Fruit fly (Drosophila melanogaster) whole organism, embryonic: ENCODE measurements around the gene Mnn1.

ENCODE experiments used
- Abd-B ChIP-seq: fragments of 200-800 bp; sonication (Bioruptor generic); optimal IDR thresholded peaks from 2 replicates; lab custom pipeline; 2018; ENCODE audit warnings: missing biosample characterization, mild to moderate bottlenecking, missing genetic modification characterization, moderate library complexity
- B-H1 ChIP-seq: fragments of 200-800 bp; sonication (Bioruptor generic); IDR thresholded peaks from 3 replicates; pipeline ENCODE4 v1.3.6; 2022; ENCODE audit warnings: missing biosample characterization, missing genetic modification characterization
- CG10209 ChIP-seq: fragments of 200-800 bp; sonication (Bioruptor generic); optimal IDR thresholded peaks from 3 replicates; lab custom pipeline; 2017; ENCODE audit warnings: missing biosample characterization, mild to moderate bottlenecking, missing genetic modification characterization, missing genetic modification reagents
- CG12391 ChIP-seq: fragments of 200-800 bp; sonication (Bioruptor generic); optimal IDR thresholded peaks from 3 replicates; lab custom pipeline; 2018; ENCODE audit warnings: missing biosample characterization, mild to moderate bottlenecking, missing genetic modification characterization, moderate library complexity
- CG15601 ChIP-seq: fragments of 200-800 bp; sonication (Bioruptor generic); optimal IDR thresholded peaks from 3 replicates; lab custom pipeline; 2019; ENCODE audit warnings: missing biosample characterization, mild to moderate bottlenecking, missing genetic modification characterization, moderate library complexity
- CG16813 ChIP-seq: fragments of 200-800 bp; sonication (Bioruptor generic); IDR thresholded peaks from 3 replicates; pipeline ENCODE4 v1.3.6; 2022; ENCODE audit warnings: missing biosample characterization, missing genetic modification characterization; ENCODE audit not compliant: partially characterized antibody
- CG17829 ChIP-seq: fragments of 200-800 bp; optimal IDR thresholded peaks from 2 replicates; lab custom pipeline; 2019; ENCODE audit warnings: missing biosample characterization, mild to moderate bottlenecking, missing genetic modification characterization, moderate library complexity
- CG18599 ChIP-seq: fragments of 200-800 bp; sonication (Bioruptor generic); optimal IDR thresholded peaks from 3 replicates; lab custom pipeline; 2017; ENCODE audit warnings: missing biosample characterization, missing genetic modification characterization, mild to moderate bottlenecking, moderate library complexity, missing genetic modification reagents
- CG31388 ChIP-seq: fragments of 200-800 bp; sonication (Bioruptor generic); optimal IDR thresholded peaks from 2 replicates; lab custom pipeline; 2016; ENCODE audit warnings: missing biosample characterization, missing genetic modification characterization
- CG3281 ChIP-seq: fragments of 200-800 bp; sonication (Bioruptor generic); optimal IDR thresholded peaks from 3 replicates; lab custom pipeline; 2017; ENCODE audit warnings: missing biosample characterization, mild to moderate bottlenecking, missing genetic modification characterization
- CG3726 ChIP-seq: fragments of 200-800 bp; sonication (Bioruptor generic); IDR thresholded peaks from 3 replicates; pipeline ENCODE4, ENCODE4 v1.3.6; 2022; ENCODE audit warnings: missing biosample characterization, missing genetic modification characterization
- CG4328 ChIP-seq: fragments of 200-800 bp; sonication (Bioruptor generic); optimal IDR thresholded peaks from 3 replicates; lab custom pipeline; 2017; ENCODE audit warnings: missing biosample characterization, missing genetic modification reagents, missing genetic modification characterization
- CG43689 ChIP-seq: fragments of 200-800 bp; sonication (Bioruptor generic); IDR thresholded peaks from 2 replicates; pipeline ENCODE4 v1.3.6; 2022; ENCODE audit warnings: missing biosample characterization, missing genetic modification characterization
- CG5245 ChIP-seq: fragments of 200-800 bp; sonication (Bioruptor generic); optimal IDR thresholded peaks from 3 replicates; lab custom pipeline; 2016; ENCODE audit warnings: missing biosample characterization, missing genetic modification characterization
- CG5953 ChIP-seq: fragments of 200-800 bp; sonication (Bioruptor generic); IDR thresholded peaks from 2 replicates; pipeline ENCODE4 v1.3.6; 2022; ENCODE audit warnings: missing biosample characterization, missing genetic modification characterization
- CG6765 ChIP-seq: fragments of 200-800 bp; sonication (Bioruptor generic); optimal IDR thresholded peaks from 3 replicates; lab custom pipeline; 2017; ENCODE audit warnings: missing biosample characterization, mild to moderate bottlenecking, missing genetic modification characterization
- CG7357 ChIP-seq: fragments of 200-800 bp; sonication (Bioruptor generic); IDR thresholded peaks from 3 replicates; pipeline ENCODE4 v1.3.6; 2022; ENCODE audit warnings: missing biosample characterization, missing genetic modification characterization
- CG8944 ChIP-seq: fragments of 200-800 bp; sonication (Bioruptor generic); optimal IDR thresholded peaks from 3 replicates; lab custom pipeline; 2016; ENCODE audit warnings: missing biosample characterization, missing genetic modification characterization
- Dp ChIP-seq: fragments of 200-800 bp; sonication (Bioruptor generic); optimal IDR thresholded peaks from 2 replicates; lab custom pipeline; 2018; ENCODE audit warnings: missing biosample characterization, mild to moderate bottlenecking, missing genetic modification characterization, moderate library complexity
- Fer1 ChIP-seq: fragments of 200-800 bp; sonication (Bioruptor generic); optimal IDR thresholded peaks from 2 replicates; lab custom pipeline; 2017; ENCODE audit warnings: missing biosample characterization, mild to moderate bottlenecking, missing genetic modification characterization
- Fer3 ChIP-seq: fragments of 200-800 bp; sonication (Bioruptor generic); optimal IDR thresholded peaks from 2 replicates; lab custom pipeline; 2018; ENCODE audit warnings: missing biosample characterization, mild to moderate bottlenecking, missing genetic modification characterization, moderate library complexity
- H15 ChIP-seq: fragments of 200-800 bp; sonication (Bioruptor generic); IDR thresholded peaks from 3 replicates; pipeline ENCODE4 v1.3.6; 2022; ENCODE audit warnings: missing biosample characterization, missing genetic modification characterization
- Jarid2 ChIP-seq: fragments of 200-800 bp; sonication (Bioruptor generic); optimal IDR thresholded peaks from 3 replicates; lab custom pipeline; 2017; ENCODE audit warnings: mild to moderate bottlenecking, missing biosample characterization, missing genetic modification reagents, missing genetic modification characterization
- NC2α ChIP-seq: fragments of 200-800 bp; sonication (Bioruptor generic); optimal IDR thresholded peaks from 2 replicates; lab custom pipeline; 2016; ENCODE audit warnings: missing biosample characterization, missing genetic modification characterization
- Oli ChIP-seq: fragments of 200-800 bp; sonication (Bioruptor generic); optimal IDR thresholded peaks from 2 replicates; lab custom pipeline; 2018; ENCODE audit warnings: missing biosample characterization, mild to moderate bottlenecking, missing genetic modification characterization, moderate library complexity
- Opbp ChIP-seq: fragments of 200-800 bp; sonication (Bioruptor generic); IDR thresholded peaks from 3 replicates; pipeline ENCODE4 v1.3.6; 2022; ENCODE audit warnings: missing biosample characterization, missing genetic modification characterization; ENCODE audit not compliant: partially characterized antibody
- Vsx1 ChIP-seq: fragments of 200-800 bp; sonication (Bioruptor generic); optimal IDR thresholded peaks from 2 replicates; lab custom pipeline; 2017; ENCODE audit warnings: missing biosample characterization, mild to moderate bottlenecking, missing genetic modification characterization, missing genetic modification reagents
- bab2 ChIP-seq: fragments of 200-800 bp; sonication (Bioruptor generic); optimal IDR thresholded peaks from 2 replicates; lab custom pipeline; 2016; ENCODE audit warnings: missing biosample characterization, missing genetic modification characterization
- bbx ChIP-seq: fragments of 200-800 bp; sonication (Bioruptor generic); IDR thresholded peaks from 2 replicates; pipeline ENCODE4 v1.3.6; 2022; ENCODE audit warnings: missing biosample characterization, missing genetic modification characterization; ENCODE audit not compliant: partially characterized antibody
- chinmo ChIP-seq: fragments of 200-800 bp; sonication (Bioruptor generic); IDR thresholded peaks from 4 replicates; pipeline ENCODE4 v1.3.6; 2022; ENCODE audit warnings: missing biosample characterization, missing genetic modification characterization; ENCODE audit not compliant: partially characterized antibody
- ems ChIP-seq: fragments of 200-800 bp; sonication (Bioruptor generic); optimal IDR thresholded peaks from 3 replicates; lab custom pipeline; 2016; ENCODE audit warnings: missing biosample characterization, missing genetic modification characterization
- esg ChIP-seq: fragments of 200-800 bp; sonication (Bioruptor generic); conservative IDR thresholded peaks from 2 replicates; pipeline ENCODE4 v1.3.6; 2022; ENCODE audit warnings: missing biosample characterization, missing genetic modification characterization
- fd64A ChIP-seq: fragments of 200-800 bp; sonication (Bioruptor generic); optimal IDR thresholded peaks from 3 replicates; lab custom pipeline; 2018; ENCODE audit warnings: missing biosample characterization, mild to moderate bottlenecking, missing genetic modification characterization
- ftz-f1 ChIP-seq: fragments of 200-800 bp; sonication (Bioruptor generic); optimal IDR thresholded peaks from 2 replicates; lab custom pipeline; 2016; ENCODE audit warnings: missing biosample characterization, missing genetic modification characterization
- gem ChIP-seq: fragments of 200-800 bp; sonication (Bioruptor generic); optimal IDR thresholded peaks from 2 replicates; lab custom pipeline; 2019; ENCODE audit warnings: missing biosample characterization, mild to moderate bottlenecking, missing genetic modification characterization, moderate library complexity
- hbn ChIP-seq: fragments of 200-800 bp; sonication (Bioruptor generic); IDR thresholded peaks from 2 replicates; pipeline ENCODE4 v1.3.6; 2022; ENCODE audit warnings: missing biosample characterization, missing genetic modification characterization; ENCODE audit not compliant: partially characterized antibody
- hkb ChIP-seq, 2 experiments: fragments of 200-800 bp in 1 of 2; fragments of >200 bp in 1 of 2; sonication (Bioruptor generic) in 1 of 2; IDR thresholded peaks in 1 of 2; optimal IDR thresholded peaks in 1 of 2; 2 replicates each; pipeline versions ENCODE4 v1.3.6 to Lab custom; 2017 to 2022; ENCODE audit warnings: missing biosample characterization in 1 of 2, missing genetic modification characterization in 1 of 2
- hth ChIP-seq: fragments of >200 bp; optimal IDR thresholded peaks from 2 replicates; lab custom pipeline; 2017; ENCODE audit warnings: inconsistent platforms
- nau ChIP-seq: fragments of 200-800 bp; sonication (Bioruptor generic); optimal IDR thresholded peaks from 3 replicates; lab custom pipeline; 2017; ENCODE audit warnings: missing biosample characterization, mild to moderate bottlenecking, missing genetic modification characterization, missing genetic modification reagents
- nerfin-2 ChIP-seq: fragments of 200-800 bp; sonication (Bioruptor generic); IDR thresholded peaks from 2 replicates; pipeline ENCODE4 v1.3.6; 2022; ENCODE audit warnings: missing biosample characterization, missing genetic modification characterization; ENCODE audit not compliant: partially characterized antibody
- org-1 ChIP-seq: fragments of 200-800 bp; sonication (Bioruptor generic); optimal IDR thresholded peaks from 2 replicates; lab custom pipeline; 2017; ENCODE audit warnings: missing biosample characterization, missing genetic modification characterization
- p53 ChIP-seq: fragments of 200-800 bp; sonication (Bioruptor generic); optimal IDR thresholded peaks from 2 replicates; lab custom pipeline; 2016; ENCODE audit warnings: missing biosample characterization, missing genetic modification characterization
- peb ChIP-seq: fragments of 200-800 bp; sonication (Bioruptor generic); IDR thresholded peaks from 2 replicates; pipeline ENCODE4 v1.3.6; 2022; ENCODE audit warnings: missing biosample characterization, missing genetic modification characterization
- pnt ChIP-seq: fragments of 200-800 bp; sonication (Bioruptor generic); optimal IDR thresholded peaks from 3 replicates; lab custom pipeline; 2016; ENCODE audit warnings: missing biosample characterization, missing genetic modification characterization
- repo ChIP-seq: fragments of 200-800 bp; sonication (Bioruptor generic); optimal IDR thresholded peaks from 2 replicates; lab custom pipeline; 2016; ENCODE audit warnings: missing biosample characterization, missing genetic modification characterization
- row ChIP-seq: fragments of 200-800 bp; sonication (Bioruptor generic); IDR thresholded peaks from 3 replicates; pipeline ENCODE4 v1.3.6; 2022; ENCODE audit warnings: missing biosample characterization, missing genetic modification characterization
- sna ChIP-seq: fragments of 200-800 bp; sonication (Bioruptor generic); IDR thresholded peaks from 2 replicates; pipeline ENCODE4 v1.3.6; 2022; ENCODE audit warnings: missing biosample characterization, missing genetic modification characterization; ENCODE audit not compliant: partially characterized antibody
- stwl ChIP-seq: fragments of 200-800 bp; sonication (Bioruptor generic); optimal IDR thresholded peaks from 3 replicates; lab custom pipeline; 2018; ENCODE audit warnings: missing biosample characterization, mild to moderate bottlenecking, missing genetic modification characterization, moderate library complexity
- vfl ChIP-seq: fragments of 200-800 bp; sonication (Bioruptor generic); optimal IDR thresholded peaks from 2 replicates; lab custom pipeline; 2016; ENCODE audit warnings: missing biosample characterization, missing genetic modification characterization

Gene Mnn1

DNA sequence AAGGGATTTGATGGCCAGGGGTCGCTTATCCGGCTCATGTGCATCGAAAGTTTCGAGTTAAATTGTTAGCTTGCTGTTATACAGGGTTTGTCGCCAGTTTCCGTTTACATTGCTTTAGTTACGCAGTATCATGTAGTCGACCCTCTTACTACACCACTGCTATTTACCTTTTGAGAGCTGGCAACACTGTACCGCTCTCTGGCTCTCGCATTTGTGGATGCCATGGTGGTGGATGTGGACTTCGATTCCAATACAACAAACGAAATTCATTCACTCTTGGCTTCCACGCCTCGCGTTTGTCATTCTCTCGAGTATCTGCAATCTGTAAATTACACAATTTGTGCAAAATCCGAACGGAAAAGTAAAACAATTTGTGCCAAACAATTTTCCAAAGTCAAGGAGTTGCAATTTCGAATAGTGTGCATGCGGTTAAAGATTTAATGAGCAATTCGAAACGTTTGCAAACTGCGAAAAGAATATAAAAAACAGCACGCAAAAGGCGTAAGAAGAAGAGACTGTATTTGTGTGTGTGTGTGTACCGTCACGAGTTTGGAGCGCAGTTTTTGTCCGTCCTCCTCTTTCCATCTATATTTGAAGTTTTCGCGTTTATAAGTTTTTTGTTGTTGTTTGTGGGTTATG is 7.0 kb upstream of the Mnn1 start (continued):
- TF ChIP-seq CG5245 (peak; percentile 21), row (GFP tag; lab: Robert Waterston, UW) (peak; percentile 93), Dp (GFP tag; lab: Kevin White, UChicago) (no peak), bab2 (GFP tag; lab: Kevin White, UChicago) (no peak), CG17829 (tag; lab: Kevin White, UChicago) (peak; percentile 43), gem (tag; lab: Kevin White, UChicago) (no peak), CG5953 (GFP tag; lab: Robert Waterston, UW) (no peak), nerfin-2 (peak; percentile 100), stwl (tag; lab: Kevin White, UChicago) (peak; percentile 63), CG8944 (no peak), esg (no peak), H15 (GFP tag; lab: Robert Waterston, UW) (no peak), bbx (GFP tag; lab: Robert Waterston, UW) (peak; percentile 99), CG4328 (GFP tag; lab: Kevin White, UChicago) (no peak), pnt (GFP tag; lab: Kevin White, UChicago) (no peak), hkb (optimal IDR thresholded peaks at IDR 0.05; lab: Kevin White, UChicago) (peak; percentile 31), hkb (GFP tag; IDR thresholded peaks at IDR 0.05; lab: Robert Waterston, UW) (peak; percentile 52; the same call in 1 of the 2 replicates), CG18599 (GFP tag; lab: Kevin White, UChicago) (peak; percentile 28), org-1 (GFP tag; lab: Kevin White, UChicago) (no peak), nau (no peak), CG15601 (tag; lab: Kevin White, UChicago) (no peak), CG12391 (tag; lab: Kevin White, UChicago) (no peak), CG43689 (GFP tag; lab: Robert Waterston, UW) (no peak), CG6765 (GFP tag; lab: Kevin White, UChicago) (peak; percentile 34), chinmo (peak; percentile 99), ems (no peak), peb (GFP tag; lab: Robert Waterston, UW) (no peak), Oli (tag; lab: Kevin White, UChicago) (no peak), Opbp (peak; percentile 95; the same call in 2 of the 3 replicates), hth (lab: Kevin White, UChicago) (no peak), Fer1 (GFP tag; lab: Kevin White, UChicago) (peak; percentile 63), CG3281 (GFP tag; lab: Kevin White, UChicago) (peak; percentile 21), Abd-B (no peak), Fer3 (tag; lab: Kevin White, UChicago) (no peak), Jarid2 (peak; percentile 50), Vsx1 (GFP tag; lab: Kevin White, UChicago) (no peak), CG16813 (GFP tag; lab: Robert Waterston, UW) (peak; percentile 97), CG7357 (GFP tag; lab: Robert Waterston, UW) (no peak), hbn (GFP tag; lab: Robert Waterston, UW) (peak; percentile 60), CG31388 (GFP tag; lab: Kevin White, UChicago) (no peak), sna (GFP tag; lab: Robert Waterston, UW) (peak; percentile 91), ftz-f1 (GFP tag; lab: Kevin White, UChicago) (no peak), B-H1 (GFP tag; lab: Robert Waterston, UW) (no peak), vfl (GFP tag; lab: Kevin White, UChicago) (no peak), CG3726 (no peak), NC2α (GFP tag; lab: Kevin White, UChicago) (no peak), CG10209 (GFP tag; lab: Kevin White, UChicago) (no peak), p53 (GFP tag; lab: Kevin White, UChicago) (no peak), fd64A (no peak), repo (GFP tag; lab: Kevin White, UChicago) (no peak)
